Fruit fly (Drosophila melanogaster) whole organism, prepupa: Measurements from ENCODE around the gene Bet3.

Experiments
- CG9139 ChIP-seq: fragments of 200-800 bp; sonication (Bioruptor generic); optimal IDR thresholded peaks from 3 replicates; lab custom pipeline; 2017; ENCODE audit warnings: missing biosample characterization, mild to moderate bottlenecking, missing genetic modification characterization
- Hr39 ChIP-seq: fragments of 200-800 bp; sonication (Bioruptor generic); optimal IDR thresholded peaks from 2 replicates; lab custom pipeline; 2016; ENCODE audit warnings: missing biosample characterization, missing genetic modification characterization
- OdsH ChIP-seq: fragments of 200-800 bp; sonication (Bioruptor generic); optimal IDR thresholded peaks from 3 replicates; lab custom pipeline; 2016; ENCODE audit warnings: missing biosample characterization, missing genetic modification characterization
- fkh ChIP-seq: fragments of 200-800 bp; sonication (Bioruptor generic); optimal IDR thresholded peaks from 3 replicates; lab custom pipeline; 2017; ENCODE audit warnings: missing biosample characterization, mild to moderate bottlenecking, missing genetic modification characterization, moderate library complexity
- topi ChIP-seq: fragments of 200-800 bp; sonication (Bioruptor generic); optimal IDR thresholded peaks from 3 replicates; lab custom pipeline; 2016; ENCODE audit warnings: missing biosample characterization, missing genetic modification characterization

dm6 chr3L:9469079-9469478 is 27.0 kb upstream of the Bet3 start:
- TF ChIP-seq topi (GFP tag; lab: Kevin White, UChicago) (no peak), fkh (no peak), OdsH (GFP tag; lab: Kevin White, UChicago) (no peak), Hr39 (GFP tag; lab: Kevin White, UChicago) (no peak), CG9139 (GFP tag; lab: Kevin White, UChicago) (no peak)
